Fruit fly (Drosophila melanogaster): ENCODE measurements around the gene Mitofilin.

dm6 chr3R:21979386-21979785 is 43.7 kb downstream of the Mitofilin start:
- TF ChIP-seq pros (GFP tag; optimal IDR thresholded peaks at IDR 0.05) (no peak), toy (GFP tag; IDR thresholded peaks at IDR 0.05) (no peak), Ets97D (GFP tag; optimal IDR thresholded peaks at IDR 0.05) (no peak), CTCF (GFP tag; optimal IDR thresholded peaks at IDR 0.05) (no peak), CG15696 (tag; optimal IDR thresholded peaks at IDR 0.05) (no peak), Adf1 (GFP tag; IDR thresholded peaks at IDR 0.05) (no peak), tin (GFP tag; optimal IDR thresholded peaks at IDR 0.05) (no peak), Drgx (GFP tag; IDR thresholded peaks at IDR 0.05) (no peak)

All from whole organism, embryonic.